Worm (Caenorhabditis elegans): Measurements from ENCODE around the gene Y82E9BL.3.

ce11 chrIII:1355320-1355719 lies 4.7 kb upstream of the Y82E9BL.3 start, which contains the start of gene Y82E9BL.1:
- no peak for TF ChIP-seq him-1 (tag; optimal IDR thresholded peaks at IDR 0.05)
- TF ChIP-seq W03F9.2 (tag; optimal IDR thresholded peaks at IDR 0.05), result no peak
- no peak for TF ChIP-seq dao-5 (tag; optimal IDR thresholded peaks at IDR 0.05)

All from whole organism, L4/young adult.